Worm (Caenorhabditis elegans) whole organism, early embryonic: ENCODE data around the gene uaf-2.

Experiments
- B0310.2 ChIP-seq: sonication (generic microtip); optimal IDR thresholded peaks from 2 replicates; lab custom pipeline; 2016; ENCODE audit warnings: mild to moderate bottlenecking, missing genetic modification characterization, missing compliant biosample characterization
- ceh-36 ChIP-seq: sonication (generic microtip); optimal IDR thresholded peaks from 2 replicates; lab custom pipeline; 2016; ENCODE audit warnings: missing genetic modification characterization, inconsistent platforms, missing compliant biosample characterization
- flt-1 ChIP-seq: fragments of 200-800 bp; sonication (Bioruptor generic); IDR thresholded peaks from 2 replicates; pipeline ENCODE4 v1.3.6; 2022; ENCODE audit warnings: missing genetic modification characterization, missing compliant biosample characterization
- hmg-4 ChIP-seq: fragments of 200-800 bp; sonication (Bioruptor generic); optimal IDR thresholded peaks from 2 replicates; lab custom pipeline; 2018; ENCODE audit warnings: mild to moderate bottlenecking, missing genetic modification characterization, missing compliant biosample characterization
- hnd-1 ChIP-seq: sonication (generic microtip); optimal IDR thresholded peaks from 2 replicates; lab custom pipeline; 2016; ENCODE audit warnings: missing genetic modification characterization, missing compliant biosample characterization

DNA sequence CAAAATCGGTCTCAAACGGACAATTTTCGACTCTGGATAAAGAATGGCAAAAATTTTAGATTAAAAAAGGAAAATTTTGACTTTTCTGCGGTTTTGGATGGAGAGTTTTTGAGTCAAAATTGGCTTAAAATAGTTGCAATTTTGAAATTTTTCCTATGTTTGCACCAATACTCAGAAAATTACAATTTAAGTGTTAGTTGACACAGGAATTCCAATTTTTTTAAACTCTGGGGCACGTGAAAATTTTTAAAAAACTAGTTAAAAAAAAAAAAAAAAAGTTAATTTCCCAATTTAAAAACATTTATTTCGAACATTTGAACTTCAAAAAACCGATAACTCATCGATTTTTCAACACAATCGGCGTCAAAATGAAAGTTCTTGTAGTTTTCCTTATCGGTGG is 6.8 kb downstream of the uaf-2 start, which contains the start of gene Y116A8C.33:
- no peak for TF ChIP-seq hnd-1
- TF ChIP-seq hmg-4 (GFP tag; lab: Kevin White, UChicago): no peak
- TF ChIP-seq flt-1 (GFP tag; lab: Robert Waterston, UW): no peak
- no peak for TF ChIP-seq B0310.2 (tag; lab: Kevin White, UChicago)
- TF ChIP-seq ceh-36 (tag; lab: Kevin White, UChicago): no peak
